Fruit fly (Drosophila melanogaster) whole organism, larva: ENCODE data around the gene Brd8.

Experiments
- noc ChIP-seq: fragments of 200-800 bp; sonication (Bioruptor generic); optimal IDR thresholded peaks from 3 replicates; lab custom pipeline; 2019; ENCODE audit warnings: missing biosample characterization, mild to moderate bottlenecking, missing genetic modification characterization, moderate library complexity

Brd8 gene

DNA sequence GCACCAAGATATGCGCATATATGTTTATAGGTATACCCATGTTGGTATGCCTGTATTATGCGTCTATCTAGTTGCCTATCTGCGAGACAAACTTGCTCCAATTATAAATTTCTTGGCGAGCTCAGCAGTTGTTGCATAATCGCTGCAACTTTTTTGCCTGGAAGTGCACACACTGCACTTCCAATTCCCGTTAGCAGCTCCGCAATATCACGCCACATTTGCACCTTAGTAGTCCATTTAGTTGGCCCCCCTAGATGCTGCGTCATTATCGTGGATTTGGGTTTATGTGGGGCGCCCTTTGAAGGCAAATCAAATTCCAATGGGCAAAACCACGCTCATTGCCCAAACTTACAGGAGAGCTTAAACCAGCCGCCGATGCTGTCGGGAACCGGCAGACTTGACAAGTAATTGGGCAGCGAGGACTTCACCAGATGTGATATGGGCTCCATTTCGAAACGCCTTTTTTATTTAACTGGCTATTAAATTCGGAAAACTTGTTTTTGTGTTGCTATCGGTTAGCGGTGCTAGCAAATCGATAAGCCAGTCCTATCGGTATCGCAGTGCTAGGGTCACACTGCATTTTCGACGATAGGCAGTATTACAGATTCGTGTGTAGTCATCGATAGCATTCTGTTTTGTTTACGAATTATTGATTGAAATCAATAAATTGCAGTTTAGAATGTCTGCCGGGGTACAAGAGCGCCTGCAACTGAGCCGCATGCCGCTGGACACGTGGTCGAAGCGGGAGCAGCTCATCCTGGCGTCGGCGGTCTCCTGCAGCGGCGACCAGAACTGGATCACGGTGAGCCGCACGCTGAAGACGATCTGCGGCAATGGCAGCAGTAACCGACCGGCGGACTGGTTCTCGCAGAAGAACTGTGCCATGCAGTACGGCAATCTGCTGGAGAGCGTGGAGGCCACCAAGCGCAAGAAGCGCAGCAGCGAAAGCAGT is at the start of gene Brd8, which contains the start of gene Cisd2:
Brd8 (plus strand) TSS at position 595 of the 952 bp plus-strand sequence.
Cisd2 (minus strand) TSS at position 538 of the 952 bp plus-strand sequence.
- no peak for TF ChIP-seq noc (tag; lab: Kevin White, UChicago)

DNA sequence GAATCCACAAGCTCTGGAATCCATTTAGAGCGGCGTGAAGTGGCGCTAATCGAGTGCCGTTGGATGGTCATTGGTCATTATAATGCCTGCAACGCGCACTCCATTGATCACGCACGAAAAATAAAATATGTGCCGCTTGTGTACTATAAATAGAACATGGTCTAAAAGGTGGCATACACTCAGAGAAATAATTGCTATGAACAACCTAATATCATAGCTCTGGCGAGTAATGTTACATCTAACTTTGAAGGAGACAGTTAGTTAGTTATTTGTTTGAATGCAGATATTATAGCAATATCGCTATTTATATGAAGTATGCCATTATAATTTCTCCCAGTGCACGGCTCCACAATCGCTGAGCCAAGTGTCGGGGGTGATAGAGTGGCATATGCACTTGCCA is 32.3 kb upstream of the Brd8 start:
- TF ChIP-seq noc (tag; lab: Kevin White, UChicago), result no peak

DNA sequence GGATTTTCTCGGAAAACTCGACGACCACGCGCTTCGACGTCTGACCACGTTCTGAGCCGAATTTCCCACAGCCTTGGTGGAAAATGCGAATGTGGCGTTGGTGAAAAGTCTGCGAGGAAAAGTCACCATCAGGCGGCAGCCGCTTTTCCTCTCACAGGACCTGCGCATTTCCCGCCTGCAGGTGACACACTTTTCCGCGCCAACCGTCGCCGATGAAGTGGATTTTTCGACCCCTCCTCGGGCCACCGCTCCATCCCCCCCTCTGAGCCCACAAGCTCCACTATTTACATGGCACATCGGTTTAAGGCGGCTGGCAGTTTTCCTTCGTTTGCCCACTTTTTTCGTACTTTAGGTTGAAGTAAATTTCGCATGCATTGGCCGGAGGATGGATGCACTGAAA is 28.3 kb upstream of the Brd8 start, which contains the start of gene jus:
jus (minus strand) TSS at position 38 of the 400 bp plus-strand sequence.
- no peak for TF ChIP-seq noc (tag; lab: Kevin White, UChicago)

DNA sequence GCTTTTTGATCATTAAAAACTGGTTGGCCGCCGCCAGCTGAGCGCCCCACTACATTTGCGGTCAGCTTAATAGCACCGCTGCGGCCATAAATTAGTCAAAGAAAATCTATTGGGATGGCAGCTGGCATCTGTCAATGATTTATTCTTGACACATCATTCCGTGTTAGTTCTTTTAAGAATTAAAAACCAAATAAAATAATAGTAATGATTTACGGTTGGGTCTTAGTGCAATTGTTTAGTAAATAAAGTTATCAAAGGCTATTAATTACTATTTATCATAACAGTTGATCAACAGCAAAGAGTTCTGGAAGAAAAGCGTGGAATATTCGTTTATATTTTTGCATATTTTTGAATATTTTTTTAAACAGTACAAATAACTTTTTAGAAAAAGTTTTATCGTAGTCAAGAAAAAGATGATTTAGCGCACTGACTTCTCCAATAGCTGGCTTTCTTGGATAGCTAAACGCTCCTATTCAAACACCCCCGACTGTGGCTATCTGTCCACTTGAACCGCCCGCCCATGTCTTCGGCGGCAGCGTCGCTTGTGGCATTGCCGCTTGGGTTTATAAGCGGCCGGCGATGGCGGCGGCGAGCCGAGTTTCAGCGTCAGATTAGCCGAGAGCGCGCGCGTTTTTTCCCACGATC is 26.2 kb upstream of the Brd8 start, which contains the start of gene CG14515:
CG14515 (plus strand) TSS at position 590 of the 645 bp plus-strand sequence.
- no peak for TF ChIP-seq noc (tag; lab: Kevin White, UChicago)

DNA sequence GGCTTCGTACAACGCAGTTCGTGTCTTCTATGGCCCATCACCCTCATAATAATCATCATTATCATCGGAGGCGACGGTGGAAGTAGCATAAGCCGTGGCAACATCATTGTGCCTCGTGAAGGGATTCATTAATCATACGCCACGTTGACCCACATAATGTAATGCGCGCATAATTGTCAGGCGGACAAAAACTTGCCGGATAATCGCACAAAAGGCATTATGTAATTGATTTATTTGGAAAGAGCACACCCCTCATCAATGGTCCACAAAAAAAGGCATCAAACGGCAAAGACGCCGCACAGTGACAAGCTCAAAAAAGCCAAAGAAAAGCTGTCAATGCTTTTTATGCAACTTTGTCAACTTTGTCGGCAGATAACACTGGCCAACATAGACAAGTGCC is 25.0 kb upstream of the Brd8 start:
- no peak for TF ChIP-seq noc (tag; lab: Kevin White, UChicago)

DNA sequence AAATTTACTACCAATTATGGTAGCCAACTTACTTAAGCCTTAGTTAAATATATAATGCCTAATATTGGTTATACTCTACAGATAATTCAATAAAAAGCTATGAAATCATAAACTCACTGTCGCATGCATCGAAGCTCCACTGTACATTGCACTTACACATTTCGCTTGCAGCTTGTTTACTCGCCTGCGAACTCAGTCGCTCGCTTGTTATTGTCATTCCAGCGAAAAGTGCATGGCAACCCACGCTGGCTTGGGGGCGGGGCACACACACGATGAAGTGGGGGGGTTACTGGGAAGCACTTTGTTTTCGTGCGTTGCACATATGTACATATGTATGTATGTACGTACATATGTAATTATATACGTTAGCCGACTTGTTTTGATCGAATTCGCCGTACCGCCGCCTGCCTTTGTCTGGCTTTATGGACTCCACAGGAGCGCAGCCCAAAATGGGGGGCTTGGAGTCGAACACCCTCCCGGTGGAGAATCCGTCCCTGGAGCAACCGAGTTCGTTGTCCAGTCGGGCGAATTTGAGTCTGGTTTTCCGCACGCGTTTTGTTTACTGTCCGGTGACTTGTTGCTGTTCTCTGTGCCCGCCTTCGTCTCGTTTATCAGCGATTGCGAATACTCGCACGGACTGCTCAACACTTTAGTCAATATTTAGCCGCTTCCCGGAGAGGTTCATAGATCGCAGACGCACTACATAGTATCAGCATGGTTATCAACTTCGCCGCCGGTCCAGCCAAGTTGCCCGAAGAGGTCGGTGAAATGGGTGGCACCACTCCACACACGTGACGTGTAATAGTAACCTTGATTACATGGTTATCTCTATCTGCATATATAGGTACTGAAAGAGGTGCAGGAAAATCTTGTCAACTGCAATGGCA is 23.2 kb upstream of the Brd8 start, which contains the start of gene CG11899:
CG11899 (plus strand) TSS at position 648 of the 887 bp plus-strand sequence.
- peak; percentile 54 for TF ChIP-seq noc (tag; lab: Kevin White, UChicago)

DNA sequence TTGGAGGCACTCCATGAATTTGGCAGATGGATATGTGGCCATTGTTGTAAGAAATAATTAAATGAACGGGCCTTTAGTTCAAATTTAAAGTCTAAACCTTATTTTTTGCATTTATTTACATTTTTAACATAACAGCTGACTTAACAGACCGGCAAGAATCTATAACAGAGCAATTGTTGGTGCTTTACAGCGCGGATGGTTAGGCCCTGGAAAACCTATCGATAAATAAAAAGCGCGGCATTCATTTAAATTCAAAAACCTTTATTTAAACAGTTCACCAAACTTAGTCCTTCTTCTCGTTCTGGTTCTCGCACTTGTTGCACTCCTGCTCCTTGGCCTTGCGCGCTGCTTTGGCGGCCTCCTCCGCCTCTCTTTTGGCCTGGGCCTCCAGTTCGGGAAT is 20.9 kb upstream of the Brd8 start, which contains the start of gene Mesh1:
Mesh1 (minus strand) TSS at position 108 of the 400 bp plus-strand sequence.
- TF ChIP-seq noc (tag; lab: Kevin White, UChicago), result no peak

DNA sequence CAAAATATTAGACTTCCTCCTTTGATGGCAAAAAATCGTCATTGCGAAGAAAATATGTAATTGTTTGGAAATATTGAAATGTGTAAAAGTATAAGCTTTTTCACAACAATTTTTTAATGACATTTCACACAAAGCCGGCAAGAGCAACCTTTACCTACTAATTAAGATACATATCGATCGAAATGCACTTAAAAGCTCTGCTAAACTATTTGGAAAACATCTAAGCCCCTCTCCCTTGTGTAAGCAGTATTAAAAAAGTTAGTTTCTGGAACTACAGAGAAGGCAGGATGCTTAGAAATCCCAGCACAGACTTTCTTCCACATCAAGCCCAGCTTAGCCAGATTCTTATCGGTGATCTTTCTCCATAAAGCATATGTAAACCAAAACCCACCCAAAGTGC is 19.3 kb upstream of the Brd8 start, which contains the start of gene Cyt-c1L:
Cyt-c1L (minus strand) TSS at position 101 of the 400 bp plus-strand sequence.
- no peak for TF ChIP-seq noc (tag; lab: Kevin White, UChicago)

DNA sequence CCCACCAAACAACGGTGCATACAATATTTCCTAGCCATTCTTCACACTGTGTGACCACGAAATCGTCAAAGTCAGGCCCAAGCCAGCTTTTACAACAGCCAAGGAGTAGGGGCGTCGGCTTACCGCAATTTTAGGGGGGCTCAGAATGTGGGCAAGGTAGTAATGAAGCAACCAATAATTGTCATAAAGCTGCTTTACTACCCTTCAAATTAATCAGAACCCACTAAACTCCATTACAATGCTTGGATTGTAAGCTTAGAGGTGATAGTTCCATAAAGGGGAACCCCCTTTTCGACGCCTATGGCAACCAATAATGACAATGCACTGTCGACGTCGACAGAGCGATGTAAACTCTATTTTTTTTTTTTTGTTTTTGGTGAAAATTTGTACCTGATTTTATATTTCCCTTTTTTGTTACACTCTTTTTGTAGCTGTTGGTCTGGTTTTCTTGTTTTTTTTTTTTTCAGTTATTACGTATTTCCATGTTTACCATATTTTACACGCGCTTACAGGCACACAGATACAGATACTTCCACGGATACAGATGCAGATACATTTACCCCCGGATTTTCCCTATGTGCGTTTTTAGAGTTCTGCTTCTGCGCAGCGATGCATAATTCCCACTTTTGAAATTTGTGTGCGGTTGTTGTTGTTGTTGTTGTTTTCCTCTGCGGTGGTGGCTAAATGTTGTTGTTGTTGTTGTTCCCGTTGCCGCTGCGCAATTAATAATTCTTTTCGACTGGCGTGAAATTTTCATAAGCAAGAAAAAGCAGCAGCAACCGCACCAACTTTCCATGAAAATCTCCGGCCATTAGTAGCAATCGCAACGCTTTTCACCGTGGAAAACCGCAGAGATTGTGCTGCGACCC is 18.4 kb upstream of the Brd8 start:
- TF ChIP-seq noc (tag; lab: Kevin White, UChicago), result no peak

DNA sequence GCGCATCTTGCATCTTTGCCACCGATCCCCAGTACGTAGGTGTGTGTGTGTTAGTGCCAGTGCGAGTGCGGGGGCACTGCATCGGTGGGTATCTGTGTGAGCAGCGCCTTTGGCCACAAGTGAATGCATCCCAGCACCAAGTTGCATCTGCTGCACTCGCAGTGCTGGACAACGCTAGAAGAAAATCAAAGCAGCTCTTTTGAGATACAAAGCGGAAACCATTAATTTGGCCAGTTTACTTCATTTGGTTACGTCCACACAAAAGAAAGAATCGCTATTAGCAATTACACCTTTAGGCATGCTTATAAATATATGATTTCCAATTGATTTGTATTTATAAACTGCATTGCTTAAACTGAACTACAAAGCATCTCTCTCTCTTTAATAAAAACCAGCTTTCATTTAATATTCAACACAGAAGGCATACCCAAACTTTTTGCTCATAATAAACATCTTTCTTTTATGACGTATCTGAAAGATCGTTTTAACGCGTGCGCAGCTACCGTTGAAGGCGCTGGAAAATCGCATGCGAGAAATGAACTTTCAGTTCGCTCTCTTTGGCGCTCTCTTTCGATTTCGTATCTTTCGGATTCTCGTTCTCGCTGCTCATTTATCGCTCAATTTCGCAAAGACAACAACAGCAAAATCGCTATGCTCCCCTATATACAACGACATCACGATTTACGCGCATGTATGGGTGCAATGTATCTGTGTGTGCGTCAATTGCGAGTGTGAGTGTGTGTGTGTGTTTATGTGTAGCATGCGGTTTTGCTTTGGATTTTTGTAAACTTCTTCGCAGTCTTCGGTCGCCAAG is 16.9 kb upstream of the Brd8 start:
- no peak for TF ChIP-seq noc (tag; lab: Kevin White, UChicago)

DNA sequence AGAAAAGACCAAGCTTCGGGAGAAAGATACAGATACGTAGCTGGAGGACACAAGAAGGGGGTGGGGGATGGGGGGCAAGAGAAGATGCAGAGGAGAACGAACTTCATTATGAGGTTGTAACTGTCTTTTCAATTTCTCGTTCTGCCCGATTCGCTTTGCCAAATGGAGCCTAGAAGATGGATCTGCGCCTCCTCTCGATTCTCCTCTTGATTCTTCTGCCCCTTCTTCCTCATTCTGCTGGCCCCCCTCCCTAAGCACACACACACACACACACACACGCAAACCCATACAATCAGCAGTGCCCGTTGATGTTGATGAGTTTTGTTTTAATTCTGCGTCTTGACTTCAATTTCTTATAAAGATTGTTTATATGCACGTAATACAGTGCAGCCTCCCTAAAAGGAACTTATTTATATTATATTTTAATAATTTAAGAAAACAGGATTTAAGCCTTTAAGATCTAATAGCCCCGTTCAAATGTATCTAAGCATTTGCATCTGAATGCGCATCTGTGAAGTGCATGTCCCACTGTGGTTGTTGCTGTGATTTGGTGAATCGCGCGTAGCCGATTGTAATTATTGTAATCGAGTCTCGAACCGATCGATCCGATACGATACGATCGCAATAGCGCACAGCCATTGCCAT is 16.2 kb upstream of the Brd8 start:
- TF ChIP-seq noc (tag; lab: Kevin White, UChicago), result peak; percentile 46

DNA sequence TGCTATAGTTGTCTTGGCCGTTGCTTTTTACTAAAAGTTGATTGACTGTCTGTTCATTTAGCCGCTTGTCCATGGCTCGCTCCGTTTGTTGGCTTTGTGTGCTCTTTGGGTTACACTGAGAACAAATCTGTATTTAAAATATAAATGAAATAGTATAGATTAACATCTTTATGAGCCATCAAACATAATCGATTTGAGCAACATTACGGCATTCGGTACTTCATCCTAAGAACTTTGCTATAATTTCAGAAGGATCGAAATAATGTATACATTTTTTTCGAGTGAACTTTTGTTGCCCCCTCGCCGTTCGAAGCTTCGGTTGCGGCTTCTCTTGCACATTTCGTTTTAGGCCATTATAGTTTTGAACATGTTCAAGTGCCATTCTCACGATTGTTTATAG is 15.3 kb upstream of the Brd8 start:
- TF ChIP-seq noc (tag; lab: Kevin White, UChicago), result peak; percentile 32

DNA sequence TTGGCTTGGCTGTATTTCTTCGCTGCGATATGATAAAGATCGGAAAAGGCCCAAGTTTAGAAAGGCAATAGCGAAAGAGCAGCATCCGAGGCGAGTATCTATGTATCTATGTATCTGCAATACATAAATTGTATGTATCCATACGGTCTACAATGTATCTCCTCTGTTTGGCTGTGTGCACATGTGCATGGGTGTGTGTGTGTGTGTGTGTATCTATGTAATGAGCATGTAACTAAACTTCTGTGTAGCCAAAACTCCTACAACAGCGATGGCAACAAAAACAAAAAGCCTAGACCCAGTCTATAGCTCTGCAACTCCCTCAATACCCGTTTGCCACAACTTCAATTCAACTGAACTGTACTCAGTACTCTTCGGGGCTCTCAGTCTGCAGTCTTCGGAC is 13.2 kb upstream of the Brd8 start:
- TF ChIP-seq noc (tag; lab: Kevin White, UChicago), result no peak
